Worm (Caenorhabditis elegans): ENCODE measurements around the gene skr-4.

Gene skr-4

ce11 chrV:19915973-19916605 is 7.9 kb upstream of the skr-4 start, which contains the start of the genes chk-2 and Y60A3A.19:
TSS of gene chk-2 (minus strand) at chrV:19916023.
TSS of gene Y60A3A.19 (plus strand) at chrV:19916555.
- TF ChIP-seq rcor-1 (GFP tag; IDR thresholded peaks at IDR 0.05) (0 out of 2 replicates have a peak, but pooled peaks have one; percentile 7), egrh-3 (GFP tag; IDR thresholded peaks at IDR 0.05) (no peak), rec-8 (tag; optimal IDR thresholded peaks at IDR 0.05) (no peak), Y67H2A.10 (GFP tag; conservative IDR thresholded peaks at IDR 0.05) (no peak), let-526 (GFP tag; IDR thresholded peaks at IDR 0.05) (no peak), Y79H2A.3 (GFP tag; conservative IDR thresholded peaks at IDR 0.05) (no peak), hlh-12 (tag; optimal IDR thresholded peaks at IDR 0.05) (no peak), die-1 (tag; optimal IDR thresholded peaks at IDR 0.05) (no peak), mel-28 (tag; optimal IDR thresholded peaks at IDR 0.05; ENCODE audit: borderline replicate concordance) (no peak), K11D2.4 (GFP tag; IDR thresholded peaks at IDR 0.05) (no peak), tbp1 (GFP tag; optimal IDR thresholded peaks at IDR 0.05) (no peak), ZK185.1 (tag; optimal IDR thresholded peaks at IDR 0.05; ENCODE audit: poor library complexity, severe bottlenecking) (no peak), xnd-1 (tag; optimal IDR thresholded peaks at IDR 0.05) (peak; percentile 90), zfh-2 (GFP tag; conservative IDR thresholded peaks at IDR 0.05) (no peak), pha-4 (tag; optimal IDR thresholded peaks at IDR 0.05) (no peak), bed-1 (GFP tag; IDR thresholded peaks at IDR 0.05) (no peak), nhr-80 (tag; optimal IDR thresholded peaks at IDR 0.05) (no peak), ceh-40 (GFP tag; IDR thresholded peaks at IDR 0.05) (no peak), hsf-1 (GFP tag; IDR thresholded peaks at IDR 0.05) (0 out of 2 replicates have a peak, but pooled peaks have one; percentile 16), F33H1.4 (GFP tag; IDR thresholded peaks at IDR 0.05) (peak; percentile 89), lin-54 (GFP tag; optimal IDR thresholded peaks at IDR 0.05) (peak; percentile 21), cebp-1 (GFP tag; IDR thresholded peaks at IDR 0.05) (no peak), cebp-1 (tag; optimal IDR thresholded peaks at IDR 0.05) (no peak), dpl-1 (GFP tag; optimal IDR thresholded peaks at IDR 0.05) (no peak), Y56A3A.18 (GFP tag; IDR thresholded peaks at IDR 0.05) (no peak), nfya-1 (tag; optimal IDR thresholded peaks at IDR 0.05; ENCODE audit: borderline replicate concordance, insufficient read depth) (no peak), ceh-91 (GFP tag; IDR thresholded peaks at IDR 0.05) (peak; percentile 41; the same call in 1 of the 2 replicates), D2030.7 (GFP tag; IDR thresholded peaks at IDR 0.05) (peak; percentile 68; the same call in 1 of the 2 replicates), dox-1 (GFP tag; IDR thresholded peaks at IDR 0.05) (peak; percentile 31; the same call in 1 of the 2 replicates), nhr-179 (tag; optimal IDR thresholded peaks at IDR 0.05) (no peak), ztf-25 (GFP tag; IDR thresholded peaks at IDR 0.05) (no peak), hmg-20 (GFP tag; IDR thresholded peaks at IDR 0.05) (no peak), lsl-1 (GFP tag; optimal IDR thresholded peaks at IDR 0.05) (peak; percentile 94), hrde-1 (tag; optimal IDR thresholded peaks at IDR 0.05; ENCODE audit: borderline replicate concordance) (no peak), attf-3 (GFP tag; conservative IDR thresholded peaks at IDR 0.05) (no peak), nfya-2 (GFP tag; IDR thresholded peaks at IDR 0.05) (no peak), F10E7.11 (tag; optimal IDR thresholded peaks at IDR 0.05) (no peak), B0261.1 (tag; optimal IDR thresholded peaks at IDR 0.05) (no peak), madf-6 (GFP tag; IDR thresholded peaks at IDR 0.05) (peak; percentile 89), mes-4 (tag; optimal IDR thresholded peaks at IDR 0.05) (no peak), lin-35 (GFP tag; optimal IDR thresholded peaks at IDR 0.05) (no peak), ets-4 (GFP tag; optimal IDR thresholded peaks at IDR 0.05) (no peak), gei-17 (GFP tag; optimal IDR thresholded peaks at IDR 0.05) (no peak), madf-8 (GFP tag; conservative IDR thresholded peaks at IDR 0.05) (peak; percentile 44; the same call in 1 of the 2 replicates), T07F8.4 (tag; optimal IDR thresholded peaks at IDR 0.05) (no peak), bed-2 (GFP tag; IDR thresholded peaks at IDR 0.05) (no peak), mcd-1 (GFP tag; IDR thresholded peaks at IDR 0.05) (no peak), ztf-28 (GFP tag; IDR thresholded peaks at IDR 0.05) (no peak)
